Worm (Caenorhabditis elegans) whole organism, L4/young adult: ENCODE measurements around the gene glb-27.

ENCODE experiments used
- W03F9.2 ChIP-seq: fragments of 150-350 bp; optimal IDR thresholded peaks from 2 replicates; lab custom pipeline; 2014; ENCODE audit warnings: missing biosample characterization, missing genetic modification characterization
- dao-5 ChIP-seq: sonication (generic microtip); optimal IDR thresholded peaks from 2 replicates; lab custom pipeline; 2016; ENCODE audit warnings: missing genotype, missing genetic modification characterization, moderate library complexity, missing compliant biosample characterization
- him-1 ChIP-seq: sonication (generic microtip); optimal IDR thresholded peaks from 2 replicates; lab custom pipeline; 2016; ENCODE audit warnings: missing genotype, missing genetic modification reagents, missing genetic modification characterization, missing compliant biosample characterization

The glb-27 gene

DNA sequence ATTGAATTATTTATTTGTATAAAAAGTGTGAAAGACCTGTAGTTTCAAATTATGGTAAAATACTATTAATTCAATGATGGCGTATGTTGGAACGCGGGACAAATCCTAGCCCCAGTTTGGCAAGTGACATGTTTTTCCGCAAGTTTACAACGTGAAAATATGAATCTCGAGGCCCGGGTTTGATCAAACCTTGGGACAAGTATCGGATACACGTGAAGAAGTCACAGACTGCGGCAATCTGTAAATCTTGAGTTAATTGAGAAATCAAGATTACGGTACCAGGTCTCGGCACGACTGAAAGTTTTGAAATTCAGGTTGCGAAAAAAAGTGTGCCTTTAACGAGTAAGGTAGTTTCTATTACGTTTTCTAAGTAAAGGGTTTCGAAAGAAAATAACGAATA is 27.0 kb upstream of the glb-27 start:
- TF ChIP-seq him-1 (tag; lab: Kevin White, UChicago), result no peak

- no peak for TF ChIP-seq him-1 (tag; lab: Kevin White, UChicago)
- TF ChIP-seq dao-5 (tag; lab: Kevin White, UChicago), result no peak
Observed at ce11 chrII:8581700-8582099, 25.6 kb upstream of the glb-27 start, which contains the start of gene arl-1. Gene arl-1 (plus strand): TSS chrII:8582000.

ce11 chrII:8577509-8578099 is 21.5 kb upstream of the glb-27 start, which contains the start of gene F54C9.9:
Gene F54C9.9 (plus strand): TSS chrII:8578049.
- no peak for TF ChIP-seq dao-5 (tag; lab: Kevin White, UChicago)
- TF ChIP-seq W03F9.2 (tag; lab: Kevin White, UChicago), result no peak
- TF ChIP-seq him-1 (tag; lab: Kevin White, UChicago), result no peak

- TF ChIP-seq W03F9.2 (tag; lab: Kevin White, UChicago) (no peak), him-1 (tag; lab: Kevin White, UChicago) (no peak), dao-5 (tag; lab: Kevin White, UChicago) (no peak)
Observed at ce11 chrII:8575184-8575583, 19.1 kb upstream of the glb-27 start, which contains the start of gene puf-5. Gene puf-5 (plus strand): TSS chrII:8575541.

DNA sequence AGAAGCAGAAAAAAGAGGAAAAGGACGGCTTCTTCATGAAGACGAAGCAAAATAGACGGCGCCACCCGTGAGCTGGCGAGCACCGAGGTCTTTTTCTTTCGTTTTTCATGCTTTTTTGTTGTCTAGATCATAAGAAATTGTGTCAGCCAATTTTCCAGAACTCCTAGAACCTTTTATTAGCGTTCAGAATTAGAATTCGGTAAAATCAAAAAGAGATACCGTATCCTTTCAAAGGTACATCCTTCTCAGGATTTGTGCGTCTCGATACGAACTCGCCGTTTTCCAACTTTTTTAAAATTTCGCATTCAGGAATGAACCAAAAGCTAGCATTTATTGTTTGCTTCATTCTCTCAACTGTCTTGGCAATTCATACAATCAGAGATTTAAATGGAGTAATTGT is 17.0 kb upstream of the glb-27 start, which contains the start of gene F54C9.7:
Gene F54C9.7 (plus strand): TSS at position 301 of the 400 bp plus-strand sequence.
- no peak for TF ChIP-seq W03F9.2 (tag; lab: Kevin White, UChicago)
- no peak for TF ChIP-seq him-1 (tag; lab: Kevin White, UChicago)
- no peak for TF ChIP-seq dao-5 (tag; lab: Kevin White, UChicago)

- TF ChIP-seq W03F9.2 (tag; lab: Kevin White, UChicago), result no peak
Observed at ce11 chrII:8570977-8571376, 14.9 kb upstream of the glb-27 start, which contains the start of gene bcs-1. Gene bcs-1 (plus strand): TSS chrII:8571085.

DNA sequence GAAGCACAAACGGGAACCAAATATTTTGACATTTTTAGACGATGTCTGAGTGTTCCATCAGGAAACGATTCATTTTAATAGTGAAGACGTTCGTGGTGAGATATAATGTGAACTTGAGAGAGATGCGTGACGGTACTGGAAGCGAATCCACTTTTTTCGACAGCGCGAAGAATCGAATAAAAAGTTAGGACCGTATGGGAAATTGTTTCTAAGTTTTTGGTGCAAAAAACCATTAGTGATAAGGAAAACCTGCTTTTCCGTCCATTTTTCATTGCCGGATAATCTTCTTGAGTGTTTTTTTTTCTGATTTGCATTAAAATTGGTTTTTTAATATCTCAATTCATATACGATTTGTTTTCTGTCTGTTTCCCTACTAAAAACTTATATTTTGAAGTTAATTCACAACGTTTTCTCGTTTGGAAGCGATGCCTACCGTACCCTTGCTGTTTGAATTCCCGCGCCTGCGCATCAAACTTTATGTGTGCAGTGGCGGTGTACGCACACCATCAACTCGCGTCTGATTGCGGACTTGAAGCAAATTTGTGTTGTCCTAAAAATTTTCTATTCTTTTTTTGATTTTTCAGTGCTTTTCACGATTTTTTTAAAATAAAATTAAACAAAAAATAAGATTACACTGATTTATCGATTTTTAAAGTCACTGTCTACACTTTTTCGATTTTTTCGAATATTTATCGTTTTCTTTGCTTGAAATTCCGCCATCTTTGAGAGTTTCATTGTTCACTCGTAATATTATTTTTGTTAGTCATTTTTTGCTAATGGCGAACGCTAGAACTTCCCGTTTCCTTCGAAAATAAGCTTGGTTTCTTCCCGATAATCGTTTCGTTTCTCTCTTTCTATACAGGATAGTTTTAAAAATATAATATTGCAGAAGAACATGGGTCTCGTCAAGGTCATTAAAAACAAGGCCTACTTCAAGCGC is 13.2 kb upstream of the glb-27 start, which contains the start of the genes col-38 and rpl-5:
Gene col-38 (minus strand): TSS at position 51 of the 940 bp plus-strand sequence.
Gene rpl-5 (plus strand): TSS at position 890 of the 940 bp plus-strand sequence.
- TF ChIP-seq him-1 (tag; lab: Kevin White, UChicago), result peak; percentile 1
- TF ChIP-seq dao-5 (tag; lab: Kevin White, UChicago), result no peak
- TF ChIP-seq W03F9.2 (tag; lab: Kevin White, UChicago), result peak; percentile 97

ce11 chrII:8568234-8568969 is 12.3 kb upstream of the glb-27 start:
- TF ChIP-seq him-1 (tag; lab: Kevin White, UChicago), result no peak

DNA sequence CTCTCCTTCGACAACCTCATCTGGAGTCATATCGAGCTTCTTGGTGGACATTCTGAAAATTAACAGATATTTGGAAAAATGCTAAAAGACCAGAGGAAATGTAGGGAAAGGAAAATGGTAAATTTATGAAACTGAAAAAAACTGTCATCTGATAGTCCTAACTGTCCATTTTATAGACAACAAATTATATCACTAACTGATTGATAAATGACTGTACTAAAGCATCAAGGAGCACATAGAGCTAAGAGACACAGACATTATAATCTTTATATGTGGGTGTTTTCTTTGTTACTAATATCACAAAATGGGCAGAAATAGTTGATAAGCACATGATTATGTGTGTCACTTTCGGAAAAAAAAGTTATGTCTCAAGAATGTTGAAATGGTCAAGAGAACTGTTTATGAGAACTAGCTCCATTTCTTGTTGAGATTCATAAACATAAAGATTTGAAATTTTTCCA is 10.8 kb upstream of the glb-27 start, which contains the start of gene F54C9.3:
Gene F54C9.3 (minus strand): TSS at position 51 of the 461 bp plus-strand sequence.
- TF ChIP-seq him-1 (tag; lab: Kevin White, UChicago) (no peak), W03F9.2 (tag; lab: Kevin White, UChicago) (no peak), dao-5 (tag; lab: Kevin White, UChicago) (no peak)

DNA sequence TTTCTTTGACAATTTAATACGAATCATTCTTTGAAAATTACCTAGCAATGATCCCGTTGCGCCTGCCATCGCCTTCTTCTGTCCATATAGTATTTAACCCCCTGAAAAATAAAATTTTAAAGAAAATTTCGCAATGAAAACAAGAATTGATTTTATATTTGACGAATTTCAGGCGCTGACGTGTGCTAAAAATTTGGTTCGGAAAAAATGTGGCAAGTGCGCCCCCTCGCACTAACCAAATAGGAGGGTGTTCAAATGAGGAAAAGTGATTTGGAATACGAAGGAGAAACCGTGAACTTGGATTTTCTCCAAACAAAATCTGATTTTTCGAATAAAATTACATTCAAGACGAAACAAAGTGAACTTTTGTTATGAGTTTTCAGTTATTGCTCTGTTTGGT is 10.0 kb upstream of the glb-27 start, which contains the start of gene stc-1:
Gene stc-1 (minus strand): TSS at position 101 of the 400 bp plus-strand sequence.
- TF ChIP-seq him-1 (tag; lab: Kevin White, UChicago), result no peak
- no peak for TF ChIP-seq dao-5 (tag; lab: Kevin White, UChicago)
- TF ChIP-seq W03F9.2 (tag; lab: Kevin White, UChicago), result no peak

- no peak for TF ChIP-seq W03F9.2 (tag; lab: Kevin White, UChicago)
- no peak for TF ChIP-seq dao-5 (tag; lab: Kevin White, UChicago)
- TF ChIP-seq him-1 (tag; lab: Kevin White, UChicago), result no peak
Observed at ce11 chrII:8562002-8562401, 5.9 kb upstream of the glb-27 start, which contains the start of gene F54C9.14. Gene F54C9.14 (plus strand): TSS chrII:8562302.

- TF ChIP-seq W03F9.2 (tag; lab: Kevin White, UChicago), result peak; percentile 97
- peak; percentile 77 for TF ChIP-seq dao-5 (tag; lab: Kevin White, UChicago)
- peak; percentile 97 for TF ChIP-seq him-1 (tag; lab: Kevin White, UChicago)
Observed at ce11 chrII:8561227-8561626, 5.2 kb upstream of the glb-27 start, which contains the start of gene iff-2. Gene iff-2 (minus strand): TSS chrII:8561367.
